Worm (Caenorhabditis elegans): Measurements from ENCODE around the gene K02E11.5.

Gene K02E11.5

DNA sequence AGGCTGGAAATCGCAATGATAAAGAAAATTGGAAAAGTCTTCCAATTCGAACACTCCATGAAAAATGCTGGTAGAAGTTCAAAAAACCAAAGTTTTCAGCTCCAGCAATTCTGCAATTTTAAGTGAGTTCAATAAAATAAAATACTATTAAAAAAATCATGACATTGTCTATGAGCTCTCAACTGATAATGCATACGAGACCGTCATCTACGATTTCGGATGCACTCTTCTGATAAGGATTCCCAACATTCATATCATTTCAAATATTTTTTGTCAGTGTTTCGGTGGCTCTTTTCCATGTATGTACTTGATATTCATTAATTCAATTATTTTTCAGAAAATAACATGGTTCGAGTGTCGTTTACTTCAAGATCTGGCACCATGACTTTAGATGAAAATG, 49.0 kb downstream of the K02E11.5 start, which contains the start of gene F14D7.6:
TSS of gene F14D7.6 (plus strand) at position 338 of the 400 bp plus-strand sequence.
- no peak for TF ChIP-seq ztf-1 (GFP tag; conservative IDR thresholded peaks at IDR 0.05)
- TF ChIP-seq fos-1 (tag; optimal IDR thresholded peaks at IDR 0.05), result peak; percentile 52
- no peak for TF ChIP-seq mdl-1 (tag; optimal IDR thresholded peaks at IDR 0.05)

All from whole organism, L2 larva.